Fruit fly (Drosophila melanogaster) whole organism, embryonic: ENCODE results near the gene ClpP.

Experiments
- Atf-2 ChIP-seq: fragments of 200-800 bp; sonication (Bioruptor generic); optimal IDR thresholded peaks from 2 replicates; lab custom pipeline; 2016; ENCODE audit warnings: missing biosample characterization, missing genetic modification characterization
- BEAF-32 ChIP-seq: fragments of 200-800 bp; sonication (Bioruptor generic); optimal IDR thresholded peaks from 3 replicates; lab custom pipeline; 2017; ENCODE audit warnings: missing biosample characterization, missing genetic modification characterization, mild to moderate bottlenecking, moderate library complexity, missing genetic modification reagents
- CG1024 ChIP-seq: fragments of 200-800 bp; sonication (Bioruptor generic); IDR thresholded peaks from 2 replicates; pipeline ENCODE4 v1.3.6; 2022; ENCODE audit warnings: missing biosample characterization, missing genetic modification characterization
- CG10274 ChIP-seq: fragments of 200-800 bp; sonication (Bioruptor generic); optimal IDR thresholded peaks from 3 replicates; lab custom pipeline; 2017; ENCODE audit warnings: missing biosample characterization, mild to moderate bottlenecking, missing genetic modification characterization
- CG10543 ChIP-seq: fragments of 200-800 bp; sonication (Bioruptor generic); optimal IDR thresholded peaks from 3 replicates; lab custom pipeline; 2017; ENCODE audit warnings: missing biosample characterization, mild to moderate bottlenecking, missing genetic modification characterization, moderate library complexity
- CG13287 ChIP-seq: fragments of 200-800 bp; sonication (Bioruptor generic); IDR thresholded peaks from 2 replicates; pipeline ENCODE4 v1.3.6; 2022; ENCODE audit warnings: missing biosample characterization, missing genetic modification characterization; ENCODE audit not compliant: partially characterized antibody
- CG15269 ChIP-seq: fragments of 200-800 bp; sonication (Bioruptor generic); optimal IDR thresholded peaks from 2 replicates; lab custom pipeline; 2018; ENCODE audit warnings: missing biosample characterization, mild to moderate bottlenecking, missing genetic modification characterization, moderate library complexity
- CG17186 ChIP-seq: fragments of 200-800 bp; sonication (Bioruptor generic); optimal IDR thresholded peaks from 3 replicates; lab custom pipeline; 2017; ENCODE audit warnings: missing biosample characterization, missing genetic modification reagents, missing genetic modification characterization
- CG17802 ChIP-seq: fragments of 200-800 bp; sonication (Bioruptor generic); optimal IDR thresholded peaks from 2 replicates; lab custom pipeline; 2018; ENCODE audit warnings: missing biosample characterization, mild to moderate bottlenecking, missing genetic modification characterization, moderate library complexity
- CG1832 ChIP-seq: fragments of 200-800 bp; sonication (Bioruptor generic); optimal IDR thresholded peaks from 2 replicates; lab custom pipeline; 2017; ENCODE audit warnings: missing biosample characterization, mild to moderate bottlenecking, missing genetic modification characterization, inconsistent platforms
- CG18476 ChIP-seq: fragments of 200-800 bp; sonication (Bioruptor generic); optimal IDR thresholded peaks from 2 replicates; lab custom pipeline; 2016; ENCODE audit warnings: missing biosample characterization, mild to moderate bottlenecking, missing genetic modification characterization
- CG2875 ChIP-seq: fragments of 200-800 bp; sonication (Bioruptor generic); optimal IDR thresholded peaks from 2 replicates; lab custom pipeline; 2017; ENCODE audit warnings: missing biosample characterization, mild to moderate bottlenecking, missing genetic modification characterization, missing genetic modification reagents
- CG3407 ChIP-seq: fragments of 200-800 bp; sonication (Bioruptor generic); optimal IDR thresholded peaks from 2 replicates; lab custom pipeline; 2018; ENCODE audit warnings: missing biosample characterization, mild to moderate bottlenecking, missing genetic modification characterization
- Ets65A ChIP-seq: fragments of 200-800 bp; sonication (Bioruptor generic); peaks from one replicate; lab custom pipeline; 2016; ENCODE audit warnings: missing biosample characterization, missing genetic modification characterization
- Fer3 ChIP-seq: fragments of 200-800 bp; sonication (Bioruptor generic); optimal IDR thresholded peaks from 2 replicates; lab custom pipeline; 2018; ENCODE audit warnings: missing biosample characterization, mild to moderate bottlenecking, missing genetic modification characterization, moderate library complexity
- GATAe ChIP-seq: fragments of 200-800 bp; sonication (Bioruptor generic); conservative IDR thresholded peaks from 2 replicates; pipeline ENCODE4 v1.3.6; 2022; ENCODE audit warnings: missing biosample characterization, missing genetic modification characterization
- HHEX ChIP-seq: fragments of 200-800 bp; sonication (Bioruptor generic); optimal IDR thresholded peaks from 3 replicates; lab custom pipeline; 2017; ENCODE audit warnings: missing biosample characterization, mild to moderate bottlenecking, missing genetic modification characterization, missing genetic modification reagents
- MBD-R2 ChIP-seq: fragments of 200-800 bp; sonication (Bioruptor generic); IDR thresholded peaks from 2 replicates; pipeline ENCODE4 v1.3.6; 2022; ENCODE audit warnings: missing biosample characterization, missing genetic modification characterization
- Oli ChIP-seq: fragments of 200-800 bp; sonication (Bioruptor generic); optimal IDR thresholded peaks from 2 replicates; lab custom pipeline; 2018; ENCODE audit warnings: missing biosample characterization, mild to moderate bottlenecking, missing genetic modification characterization, moderate library complexity
- Sry-δ ChIP-seq: fragments of 200-800 bp; sonication (Bioruptor generic); optimal IDR thresholded peaks from 2 replicates; lab custom pipeline; 2016; ENCODE audit warnings: missing biosample characterization, missing genetic modification characterization
- Ssrp ChIP-seq: fragments of 200-800 bp; sonication (Bioruptor generic); optimal IDR thresholded peaks from 2 replicates; lab custom pipeline; 2018; ENCODE audit warnings: missing biosample characterization, mild to moderate bottlenecking, missing genetic modification characterization, moderate library complexity
- Stat92E ChIP-seq, 3 experiments: fragments of >200 bp in 2 of 3; fragments of 200-800 bp in 1 of 3; sonication (Bioruptor generic) in 1 of 3; optimal IDR thresholded peaks; 2 replicates each; lab custom pipeline; 2017 to 2019; ENCODE audit warnings: missing biosample characterization in 3 of 3, missing genetic modification characterization in 3 of 3, mild to moderate bottlenecking in 1 of 3, moderate library complexity in 1 of 3
- TFAM ChIP-seq: fragments of 200-800 bp; sonication (Bioruptor generic); optimal IDR thresholded peaks from 2 replicates; lab custom pipeline; 2017; ENCODE audit warnings: missing biosample characterization, missing genetic modification characterization, inconsistent platforms
- Taf1 ChIP-seq: fragments of 200-800 bp; sonication (Bioruptor generic); IDR thresholded peaks from 2 replicates; pipeline ENCODE4 v1.3.6; 2022; ENCODE audit warnings: missing biosample characterization, missing genetic modification characterization
- bsh ChIP-seq, 2 experiments: fragments of 200-800 bp; sonication (Bioruptor generic); optimal IDR thresholded peaks; 2 replicates each; lab custom pipeline; 2017 to 2018; ENCODE audit warnings: mild to moderate bottlenecking in 2 of 2, missing biosample characterization in 2 of 2, missing genetic modification characterization in 2 of 2, moderate library complexity in 1 of 2
- cg ChIP-seq: fragments of 200-800 bp; sonication (Bioruptor generic); optimal IDR thresholded peaks from 3 replicates; lab custom pipeline; 2019; ENCODE audit warnings: missing biosample characterization, mild to moderate bottlenecking, missing genetic modification characterization, moderate library complexity
- crc ChIP-seq: fragments of 200-800 bp; sonication (Bioruptor generic); optimal IDR thresholded peaks from 2 replicates; lab custom pipeline; 2016; ENCODE audit warnings: missing biosample characterization, missing genetic modification characterization
- crp ChIP-seq, 2 experiments: fragments of 200-800 bp; sonication (Bioruptor generic); optimal IDR thresholded peaks; 2 replicates in 1 of 2; 3 replicates in 1 of 2; lab custom pipeline; 2017; ENCODE audit warnings: missing biosample characterization in 2 of 2, missing genetic modification characterization in 2 of 2, mild to moderate bottlenecking in 1 of 2, moderate library complexity in 1 of 2
- exex ChIP-seq: fragments of 200-800 bp; sonication (Bioruptor generic); optimal IDR thresholded peaks from 4 replicates; lab custom pipeline; 2018; ENCODE audit warnings: missing biosample characterization, mild to moderate bottlenecking, missing genetic modification characterization, moderate library complexity
- fu2 ChIP-seq: fragments of 200-800 bp; sonication (Bioruptor generic); optimal IDR thresholded peaks from 2 replicates; lab custom pipeline; 2016; ENCODE audit warnings: missing biosample characterization, missing genetic modification characterization
- gem ChIP-seq: fragments of 200-800 bp; sonication (Bioruptor generic); optimal IDR thresholded peaks from 2 replicates; lab custom pipeline; 2019; ENCODE audit warnings: missing biosample characterization, mild to moderate bottlenecking, missing genetic modification characterization, moderate library complexity
- gsb ChIP-seq: fragments of 200-800 bp; sonication (Bioruptor generic); IDR thresholded peaks from 2 replicates; pipeline ENCODE4 v1.3.6; 2022; ENCODE audit warnings: missing biosample characterization, missing genetic modification characterization
- lab ChIP-seq: fragments of 200-800 bp; sonication (Bioruptor generic); optimal IDR thresholded peaks from 3 replicates; lab custom pipeline; 2017; ENCODE audit warnings: missing biosample characterization, missing genetic modification characterization, mild to moderate bottlenecking, moderate library complexity, missing genetic modification reagents
- lilli ChIP-seq: fragments of 200-800 bp; sonication (Bioruptor generic); optimal IDR thresholded peaks from 3 replicates; lab custom pipeline; 2016; ENCODE audit warnings: missing biosample characterization, missing genetic modification characterization
- lov ChIP-seq, 2 experiments: fragments of 200-800 bp in 1 of 2; fragments of >200 bp in 1 of 2; sonication (Bioruptor generic) in 1 of 2; IDR thresholded peaks in 1 of 2; optimal IDR thresholded peaks in 1 of 2; 2 replicates in 1 of 2; 3 replicates in 1 of 2; pipeline versions ENCODE4 v1.3.6 to Lab custom; 2017 to 2022; ENCODE audit warnings: missing biosample characterization in 1 of 2, missing genetic modification characterization in 1 of 2
- oc ChIP-seq: fragments of 200-800 bp; sonication (Bioruptor generic); optimal IDR thresholded peaks from 2 replicates; lab custom pipeline; 2018; ENCODE audit warnings: missing biosample characterization, mild to moderate bottlenecking, missing genetic modification characterization, moderate library complexity
- pita ChIP-seq: fragments of 200-800 bp; sonication (Bioruptor generic); optimal IDR thresholded peaks from 2 replicates; lab custom pipeline; 2017; ENCODE audit warnings: missing biosample characterization, mild to moderate bottlenecking, missing genetic modification characterization
- seq ChIP-seq: fragments of 200-800 bp; sonication (Bioruptor generic); IDR thresholded peaks from 2 replicates; pipeline ENCODE4 v1.3.6; 2022; ENCODE audit warnings: missing biosample characterization, missing genetic modification characterization
- shn ChIP-seq: fragments of 200-800 bp; sonication (Bioruptor generic); optimal IDR thresholded peaks from 3 replicates; lab custom pipeline; 2016; ENCODE audit warnings: missing biosample characterization, missing genetic modification characterization
- sisA ChIP-seq: fragments of 200-800 bp; sonication (Bioruptor generic); IDR thresholded peaks from 2 replicates; pipeline ENCODE4 v1.3.6; 2022; ENCODE audit warnings: missing biosample characterization, missing genetic modification characterization
- slou ChIP-seq: fragments of 200-800 bp; sonication (Bioruptor generic); optimal IDR thresholded peaks from 3 replicates; lab custom pipeline; 2016; ENCODE audit warnings: missing biosample characterization, missing genetic modification characterization
- slp2 ChIP-seq: fragments of 200-800 bp; sonication (Bioruptor generic); optimal IDR thresholded peaks from 2 replicates; lab custom pipeline; 2016; ENCODE audit warnings: missing biosample characterization, missing genetic modification characterization
- sna ChIP-seq: fragments of 200-800 bp; sonication (Bioruptor generic); IDR thresholded peaks from 2 replicates; pipeline ENCODE4 v1.3.6; 2022; ENCODE audit warnings: missing biosample characterization, missing genetic modification characterization; ENCODE audit not compliant: partially characterized antibody
- ssp ChIP-seq: fragments of 200-800 bp; sonication (Bioruptor generic); IDR thresholded peaks from 2 replicates; pipeline ENCODE4 v1.3.6; 2022; ENCODE audit warnings: missing biosample characterization, missing genetic modification characterization
- tna ChIP-seq: fragments of 200-800 bp; sonication (Bioruptor generic); IDR thresholded peaks from 2 replicates; pipeline ENCODE4 v1.3.6; 2022; ENCODE audit warnings: missing biosample characterization, missing genetic modification characterization; ENCODE audit not compliant: partially characterized antibody
- trem ChIP-seq: fragments of 200-800 bp; optimal IDR thresholded peaks from 3 replicates; lab custom pipeline; 2019; ENCODE audit warnings: missing biosample characterization, mild to moderate bottlenecking, missing genetic modification characterization, moderate library complexity
- wor ChIP-seq: fragments of 200-800 bp; sonication (Bioruptor generic); IDR thresholded peaks from 2 replicates; pipeline ENCODE4 v1.3.6; 2022; ENCODE audit warnings: missing biosample characterization, missing genetic modification characterization

The ClpP gene

DNA sequence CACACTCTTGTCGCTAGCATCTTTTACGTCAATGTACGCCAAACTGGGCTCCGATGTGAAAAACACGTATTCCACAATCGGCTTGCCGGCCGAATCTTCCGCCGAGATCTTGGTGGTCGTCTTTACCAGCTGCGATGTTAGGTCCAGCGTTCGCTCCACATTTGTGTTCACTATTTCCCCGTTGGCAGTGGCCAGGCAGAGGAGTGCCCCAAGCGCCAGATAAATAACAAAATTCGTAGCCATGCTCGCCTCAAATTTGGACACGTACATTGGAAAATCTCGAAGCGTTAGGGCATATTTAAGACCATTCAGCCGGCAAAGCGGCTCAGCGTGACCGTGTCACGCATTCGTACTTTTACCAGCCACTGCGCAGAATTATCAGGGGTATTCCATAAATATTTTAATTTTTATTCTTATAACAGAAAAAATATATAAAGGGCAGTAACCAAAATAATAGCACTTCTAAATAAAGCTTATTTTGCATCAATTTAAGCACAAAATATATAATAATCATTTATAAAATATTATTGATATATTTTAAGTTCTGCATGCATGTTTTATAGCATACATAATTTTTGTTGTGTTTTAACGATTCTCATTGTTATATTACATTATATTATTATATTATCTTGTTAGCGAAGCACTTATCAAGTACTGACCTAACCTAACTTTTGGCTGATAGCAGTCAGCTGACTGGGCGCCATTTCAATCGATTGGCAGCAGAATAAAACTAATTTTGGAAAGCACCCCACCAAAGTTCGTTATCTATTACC is 19.1 kb downstream of the ClpP start, which contains the start of the genes CG33303 and dpr19 (continued):
- peak; percentile 92 for TF ChIP-seq gem (tag; lab: Kevin White, UChicago)
- TF ChIP-seq CG17186 = no peak
- TF ChIP-seq Taf1 (GFP tag; lab: Robert Waterston, UW) = peak; percentile 20; the same call in 1 of the 2 replicates
- no peak for TF ChIP-seq cg (GFP tag; lab: Kevin White, UChicago)
- TF ChIP-seq CG17802 (tag; lab: Kevin White, UChicago) = peak; percentile 18
- TF ChIP-seq pita (GFP tag; lab: Kevin White, UChicago) = no peak
- TF ChIP-seq CG1832 (GFP tag; lab: Kevin White, UChicago) = no peak
- TF ChIP-seq TFAM (GFP tag; lab: Kevin White, UChicago) = no peak
- TF ChIP-seq Ssrp (tag; lab: Kevin White, UChicago) = peak; percentile 77
- no peak for TF ChIP-seq sna (GFP tag; lab: Robert Waterston, UW)
- no peak for TF ChIP-seq fu2
- TF ChIP-seq tna (GFP tag; lab: Robert Waterston, UW) = no peak
- peak; percentile 89 for TF ChIP-seq trem (tag; lab: Kevin White, UChicago)
- TF ChIP-seq crp (GFP tag; optimal IDR thresholded peaks at IDR 0.05; lab: Kevin White, UChicago) = peak in 1 of 2 experiments; percentile 79
- TF ChIP-seq CG3407 = peak; percentile 63
- peak; percentile 36 for TF ChIP-seq CG2875 (GFP tag; lab: Kevin White, UChicago)
- 0 out of 2 replicates have a peak, but pooled peaks have one; percentile 7 for TF ChIP-seq seq (GFP tag; lab: Robert Waterston, UW)
- no peak for TF ChIP-seq shn
- TF ChIP-seq CG10274 = no peak
- peak; percentile 35; the same call in 1 of the 2 replicates for TF ChIP-seq CG13287 (GFP tag; lab: Robert Waterston, UW)
- no peak for TF ChIP-seq gsb
- peak; percentile 12 for TF ChIP-seq lilli (GFP tag; lab: Kevin White, UChicago)
- TF ChIP-seq wor = no peak
- no peak for TF ChIP-seq slp2 (GFP tag; lab: Kevin White, UChicago)
- no peak for TF ChIP-seq CG18476
- peak in 1 of 2 experiments; percentile 83 for TF ChIP-seq bsh (GFP tag; optimal IDR thresholded peaks at IDR 0.05; lab: Kevin White, UChicago)
- TF ChIP-seq CG15269 = peak; percentile 87
- peak; percentile 81 for TF ChIP-seq lab
- TF ChIP-seq exex (tag; lab: Kevin White, UChicago) = no peak
- TF ChIP-seq sisA (GFP tag; lab: Robert Waterston, UW) = 0 out of 2 replicates have a peak, but pooled peaks have one; percentile 27
- TF ChIP-seq crc (GFP tag; lab: Kevin White, UChicago) = no peak
- TF ChIP-seq Ets65A (GFP tag; lab: Kevin White, UChicago) = no peak
- TF ChIP-seq Oli (tag; lab: Kevin White, UChicago) = peak; percentile 64
- TF ChIP-seq HHEX (GFP tag; lab: Kevin White, UChicago) = peak; percentile 71
- no peak for TF ChIP-seq Atf-2 (GFP tag; lab: Kevin White, UChicago)
- no peak for TF ChIP-seq GATAe (GFP tag; lab: Robert Waterston, UW)
- TF ChIP-seq lov (optimal IDR thresholded peaks at IDR 0.05; lab: Kevin White, UChicago) = no peak
- no peak for TF ChIP-seq lov (GFP tag; IDR thresholded peaks at IDR 0.05; lab: Robert Waterston, UW)
- TF ChIP-seq Stat92E (GFP tag; optimal IDR thresholded peaks at IDR 0.05; lab: Kevin White, UChicago) = no peak
- no peak for TF ChIP-seq Sry-δ (GFP tag; lab: Kevin White, UChicago)
- TF ChIP-seq CG10543 = no peak
- TF ChIP-seq Fer3 (tag; lab: Kevin White, UChicago) = peak; percentile 71
- peak; percentile 78 for TF ChIP-seq MBD-R2 (GFP tag; lab: Robert Waterston, UW)
- TF ChIP-seq slou (GFP tag; lab: Kevin White, UChicago) = peak; percentile 20
- peak; percentile 60; the same call in 1 of the 2 replicates for TF ChIP-seq ssp (GFP tag; lab: Robert Waterston, UW)
- TF ChIP-seq CG1024 (GFP tag; lab: Robert Waterston, UW) = 0 out of 2 replicates have a peak, but pooled peaks have one; percentile 35
- no peak for TF ChIP-seq oc (tag; lab: Kevin White, UChicago)
- peak; percentile 19 for TF ChIP-seq BEAF-32 (GFP tag; lab: Kevin White, UChicago)
